Worm (Caenorhabditis elegans) whole organism, L4 larva: ENCODE data around the gene srw-76.

Experiments
- D1046.2 ChIP-seq: fragments of 200-800 bp; sonication (Bioruptor generic); IDR thresholded peaks from 2 replicates; pipeline ENCODE4 v1.3.6; 2022; ENCODE audit warnings: missing genetic modification characterization, missing compliant biosample characterization
- aly-2 ChIP-seq: sonication (generic microtip); optimal IDR thresholded peaks from 2 replicates; lab custom pipeline; 2018; ENCODE audit warnings: missing biosample characterization, missing genetic modification characterization
- ama-1 ChIP-seq: fragments of 150-350 bp; optimal IDR thresholded peaks from 2 replicates; lab custom pipeline; 2014; ENCODE audit warnings: inconsistent platforms, mixed read lengths
- ces-1 ChIP-seq: fragments of 150-350 bp; sonication (generic microtip); optimal IDR thresholded peaks from 4 replicates; lab custom pipeline; 2014; ENCODE audit warnings: missing biosample characterization, missing genetic modification reagents, missing genetic modification characterization
- dpl-1 ChIP-seq: fragments of 150-350 bp; optimal IDR thresholded peaks from 2 replicates; lab custom pipeline; 2014; ENCODE audit warnings: missing biosample characterization, missing genetic modification reagents, missing genetic modification characterization
- fkh-10 ChIP-seq: fragments of 150-350 bp; optimal IDR thresholded peaks from 2 replicates; lab custom pipeline; 2014; ENCODE audit warnings: missing biosample characterization, missing genetic modification reagents, missing genetic modification characterization
- hlh-11 ChIP-seq: fragments of 200-800 bp; sonication (Bioruptor generic); optimal IDR thresholded peaks from 2 replicates; lab custom pipeline; 2018; ENCODE audit warnings: mild to moderate bottlenecking, missing genetic modification characterization, missing compliant biosample characterization
- jun-1 ChIP-seq: fragments of 150-350 bp; optimal IDR thresholded peaks from 2 replicates; lab custom pipeline; 2014; ENCODE audit warnings: missing biosample characterization, missing genetic modification reagents, missing genetic modification characterization
- madf-5 ChIP-seq, 2 experiments: fragments of 200-800 bp; sonication (Bioruptor generic); IDR thresholded peaks; 2 replicates each; pipeline ENCODE4 v1.3.6; 2022; ENCODE audit warnings: missing compliant biosample characterization in 2 of 2, missing genetic modification characterization in 2 of 2
- madf-9 ChIP-seq: fragments of 200-800 bp; sonication (Bioruptor generic); conservative IDR thresholded peaks from 2 replicates; pipeline ENCODE4 v1.3.6; 2022; ENCODE audit warnings: missing genetic modification reagents, missing genetic modification characterization, missing compliant biosample characterization
- snpc-1.2 ChIP-seq: fragments of 200-800 bp; sonication (Bioruptor generic); IDR thresholded peaks from 2 replicates; pipeline ENCODE4 v1.3.6; 2022; ENCODE audit warnings: missing genetic modification reagents, missing genetic modification characterization, missing compliant biosample characterization
- zfp-2 ChIP-seq: sonication (generic microtip); optimal IDR thresholded peaks from 2 replicates; lab custom pipeline; 2016; ENCODE audit warnings: mild to moderate bottlenecking, missing genetic modification characterization, missing compliant biosample characterization

- TF ChIP-seq ces-1 (GFP tag; lab: Kevin White, UChicago) (no peak), fkh-10 (GFP tag; lab: Kevin White, UChicago) (no peak), hlh-11 (tag; lab: Kevin White, UChicago) (no peak), zfp-2 (tag; lab: Kevin White, UChicago) (no peak), dpl-1 (GFP tag; lab: Kevin White, UChicago) (no peak), ama-1 (lab: Kevin White, UChicago) (no peak), D1046.2 (GFP tag; lab: Robert Waterston, UW) (no peak), aly-2 (tag; lab: Kevin White, UChicago) (no peak), snpc-1.2 (GFP tag; lab: Robert Waterston, UW) (no peak), madf-5 (GFP tag; IDR thresholded peaks at IDR 0.05; lab: Robert Waterston, UW) (no peak), madf-9 (no peak), jun-1 (tag; lab: Kevin White, UChicago) (no peak)
These were observed 33.8 kb downstream of the srw-76 start for ce11 chrV:16604301-16604700.
